Worm (Caenorhabditis elegans): ENCODE results near the gene F49C12.12.
A peak's percentile ranks its signal among the peaks of the same experiment; 100 is the strongest.

DNA sequence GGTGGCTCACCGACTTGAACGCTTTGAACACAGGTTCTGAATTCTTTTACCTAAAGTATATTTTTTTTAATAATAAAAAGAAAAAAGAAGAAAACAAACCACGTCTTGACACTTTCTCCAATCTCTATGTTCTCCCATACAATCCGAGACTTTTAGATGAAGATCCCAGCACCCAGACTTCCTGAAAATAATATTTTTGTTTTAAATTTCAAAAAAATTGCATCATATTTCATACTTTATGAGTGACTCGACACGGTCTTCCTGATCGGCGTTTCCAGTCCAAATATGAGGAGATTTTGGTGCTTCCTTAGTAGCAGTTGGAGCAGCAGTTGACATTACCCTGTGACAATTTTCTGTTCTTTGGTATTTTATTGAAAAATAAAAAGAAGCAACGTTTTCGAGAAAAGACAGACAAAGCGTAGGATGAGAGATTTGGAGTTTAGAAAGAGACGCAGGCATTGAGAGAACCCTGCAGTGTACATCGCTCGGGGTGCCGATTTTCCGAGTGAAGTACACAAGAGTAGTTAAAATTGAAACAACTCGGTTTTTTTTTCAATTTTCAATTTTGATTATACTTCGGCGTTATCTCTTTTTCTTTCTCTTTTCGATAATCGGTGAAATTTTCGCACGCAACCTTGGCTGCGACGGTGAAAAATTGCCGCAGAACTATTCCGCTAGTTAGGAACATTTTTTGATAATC, 14.8 kb upstream of the F49C12.12 start, which contains the start of the genes coa-4 and T20D3.14:
- TF ChIP-seq irx-1 (tag; optimal IDR thresholded peaks at IDR 0.05) (peak; percentile 9), blmp-1 (tag; optimal IDR thresholded peaks at IDR 0.05) (peak; percentile 39), sox-4 (tag; optimal IDR thresholded peaks at IDR 0.05) (no peak), fkh-10 (GFP tag; optimal IDR thresholded peaks at IDR 0.05) (no peak), ama-1 (optimal IDR thresholded peaks at IDR 0.05) (no peak), aly-2 (tag; optimal IDR thresholded peaks at IDR 0.05) (no peak), skn-1 (tag; optimal IDR thresholded peaks at IDR 0.05) (no peak)

Measured in whole organism, L1 larva.